Fruit fly (Drosophila melanogaster) whole organism, embryonic: ENCODE results near the gene spg.

Experiments
- Aef1 ChIP-seq: fragments of 200-800 bp; sonication (Bioruptor generic); IDR thresholded peaks from 3 replicates; pipeline ENCODE4 v1.3.6; 2022; ENCODE audit warnings: missing biosample characterization, missing genetic modification characterization
- Bteb2 ChIP-seq: fragments of 200-800 bp; sonication (Bioruptor generic); optimal IDR thresholded peaks from 2 replicates; lab custom pipeline; 2016; ENCODE audit warnings: missing biosample characterization, missing genetic modification characterization
- CG10267 ChIP-seq: fragments of 200-800 bp; sonication (Bioruptor generic); optimal IDR thresholded peaks from 2 replicates; lab custom pipeline; 2018; ENCODE audit warnings: missing biosample characterization, mild to moderate bottlenecking, missing genetic modification characterization, moderate library complexity
- CG11398 ChIP-seq: fragments of 200-800 bp; sonication (Bioruptor generic); optimal IDR thresholded peaks from 2 replicates; lab custom pipeline; 2016; ENCODE audit warnings: missing biosample characterization, missing genetic modification characterization
- CG12769 ChIP-seq: fragments of 200-800 bp; sonication (Bioruptor generic); optimal IDR thresholded peaks from 2 replicates; lab custom pipeline; 2019; ENCODE audit warnings: missing biosample characterization, mild to moderate bottlenecking, missing genetic modification characterization, moderate library complexity
- CG13296 ChIP-seq: fragments of 200-800 bp; sonication (Bioruptor generic); optimal IDR thresholded peaks from 3 replicates; lab custom pipeline; 2018; ENCODE audit warnings: missing biosample characterization, mild to moderate bottlenecking, missing genetic modification characterization
- CG1529 ChIP-seq: fragments of 200-800 bp; sonication (Bioruptor generic); optimal IDR thresholded peaks from 3 replicates; lab custom pipeline; 2018; ENCODE audit warnings: missing biosample characterization, missing genetic modification characterization
- CG16813 ChIP-seq: fragments of 200-800 bp; sonication (Bioruptor generic); IDR thresholded peaks from 3 replicates; pipeline ENCODE4 v1.3.6; 2022; ENCODE audit warnings: missing biosample characterization, missing genetic modification characterization; ENCODE audit not compliant: partially characterized antibody
- CG18476 ChIP-seq: fragments of 200-800 bp; sonication (Bioruptor generic); optimal IDR thresholded peaks from 2 replicates; lab custom pipeline; 2016; ENCODE audit warnings: missing biosample characterization, mild to moderate bottlenecking, missing genetic modification characterization
- CG30020 ChIP-seq: fragments of 200-800 bp; optimal IDR thresholded peaks from 2 replicates; lab custom pipeline; 2019; ENCODE audit warnings: missing biosample characterization, mild to moderate bottlenecking, missing genetic modification characterization, moderate library complexity
- CG31224 ChIP-seq: fragments of 200-800 bp; sonication (Bioruptor generic); IDR thresholded peaks from 2 replicates; pipeline ENCODE4 v1.3.6; 2022; ENCODE audit warnings: missing biosample characterization, missing genetic modification characterization
- CG4282 ChIP-seq: fragments of 200-800 bp; sonication (Bioruptor generic); optimal IDR thresholded peaks from 2 replicates; lab custom pipeline; 2016; ENCODE audit warnings: missing biosample characterization, missing genetic modification characterization
- CG4404 ChIP-seq: fragments of 200-800 bp; sonication (Bioruptor generic); IDR thresholded peaks from 2 replicates; pipeline ENCODE4 v1.3.6; 2022; ENCODE audit warnings: missing biosample characterization, missing genetic modification characterization
- CG4617 ChIP-seq: fragments of 200-800 bp; sonication (Bioruptor generic); optimal IDR thresholded peaks from 3 replicates; lab custom pipeline; 2016; ENCODE audit warnings: missing biosample characterization, missing genetic modification characterization, borderline replicate concordance
- CG6254 ChIP-seq: fragments of 200-800 bp; sonication (Bioruptor generic); optimal IDR thresholded peaks from 3 replicates; lab custom pipeline; 2017; ENCODE audit warnings: mild to moderate bottlenecking, missing biosample characterization, missing genetic modification reagents, missing genetic modification characterization
- Dad ChIP-seq: fragments of 200-800 bp; sonication (Bioruptor generic); optimal IDR thresholded peaks from 3 replicates; lab custom pipeline; 2016; ENCODE audit warnings: missing biosample characterization, missing genetic modification characterization
- ERR ChIP-seq: fragments of 200-800 bp; sonication (Bioruptor generic); optimal IDR thresholded peaks from 2 replicates; lab custom pipeline; 2016; ENCODE audit warnings: missing biosample characterization, missing genetic modification characterization
- Eip74EF ChIP-seq, 2 experiments: fragments of 200-800 bp in 1 of 2; fragments of >200 bp in 1 of 2; sonication (Bioruptor generic) in 1 of 2; optimal IDR thresholded peaks; 2 replicates each; lab custom pipeline; 2017 to 2019; ENCODE audit warnings: missing biosample characterization in 2 of 2, missing genetic modification characterization in 2 of 2, mild to moderate bottlenecking in 1 of 2, moderate library complexity in 1 of 2
- HLH4C ChIP-seq: fragments of 200-800 bp; sonication (Bioruptor generic); IDR thresholded peaks from 3 replicates; pipeline ENCODE4 v1.3.6; 2022; ENCODE audit warnings: missing biosample characterization, missing genetic modification characterization; ENCODE audit not compliant: partially characterized antibody
- HLH54F ChIP-seq: fragments of 200-800 bp; sonication (Bioruptor generic); optimal IDR thresholded peaks from 3 replicates; lab custom pipeline; 2016; ENCODE audit warnings: missing biosample characterization, missing genetic modification characterization
- Hmx ChIP-seq: fragments of 200-800 bp; sonication (Bioruptor generic); optimal IDR thresholded peaks from 2 replicates; lab custom pipeline; 2016; ENCODE audit warnings: missing biosample characterization, missing genetic modification characterization
- Hr78 ChIP-seq, 2 experiments: fragments of 200-800 bp in 1 of 2; fragments of >200 bp in 1 of 2; sonication (Bioruptor generic) in 1 of 2; optimal IDR thresholded peaks; 2 replicates each; lab custom pipeline; 2017 to 2019; ENCODE audit warnings: missing biosample characterization in 2 of 2, missing genetic modification characterization in 2 of 2, mild to moderate bottlenecking in 1 of 2, moderate library complexity in 1 of 2
- Jarid2 ChIP-seq: fragments of 200-800 bp; sonication (Bioruptor generic); optimal IDR thresholded peaks from 3 replicates; lab custom pipeline; 2017; ENCODE audit warnings: mild to moderate bottlenecking, missing biosample characterization, missing genetic modification reagents, missing genetic modification characterization
- MBD-R2 ChIP-seq: fragments of 200-800 bp; sonication (Bioruptor generic); IDR thresholded peaks from 2 replicates; pipeline ENCODE4 v1.3.6; 2022; ENCODE audit warnings: missing biosample characterization, missing genetic modification characterization
- MTF-1 ChIP-seq: fragments of 200-800 bp; sonication (Bioruptor generic); optimal IDR thresholded peaks from 2 replicates; lab custom pipeline; 2018; ENCODE audit warnings: missing biosample characterization, mild to moderate bottlenecking, missing genetic modification characterization, borderline replicate concordance
- Nf-YA ChIP-seq: fragments of 200-800 bp; sonication (Bioruptor generic); IDR thresholded peaks from 2 replicates; pipeline ENCODE4 v1.3.6; 2022; ENCODE audit warnings: missing biosample characterization, missing genetic modification characterization
- Side ChIP-seq: fragments of 200-800 bp; sonication (Bioruptor generic); optimal IDR thresholded peaks from 2 replicates; lab custom pipeline; 2016; ENCODE audit warnings: missing biosample characterization, missing genetic modification characterization
- Sry-β ChIP-seq: fragments of 200-800 bp; sonication (Bioruptor generic); optimal IDR thresholded peaks from 2 replicates; lab custom pipeline; 2018; ENCODE audit warnings: missing biosample characterization, mild to moderate bottlenecking, missing genetic modification characterization, moderate library complexity
- Taf1 ChIP-seq: fragments of 200-800 bp; sonication (Bioruptor generic); IDR thresholded peaks from 2 replicates; pipeline ENCODE4 v1.3.6; 2022; ENCODE audit warnings: missing biosample characterization, missing genetic modification characterization
- az2 ChIP-seq: fragments of 200-800 bp; sonication (Bioruptor generic); optimal IDR thresholded peaks from 3 replicates; lab custom pipeline; 2016; ENCODE audit warnings: missing biosample characterization, missing genetic modification characterization
- br ChIP-seq: fragments of >200 bp; optimal IDR thresholded peaks from 2 replicates; lab custom pipeline; 2017
- ci ChIP-seq: fragments of 200-800 bp; sonication (Bioruptor generic); IDR thresholded peaks from 3 replicates; pipeline ENCODE4 v1.3.6; 2022; ENCODE audit warnings: missing biosample characterization, missing genetic modification characterization
- crp ChIP-seq, 2 experiments: fragments of 200-800 bp; sonication (Bioruptor generic); optimal IDR thresholded peaks; 2 replicates in 1 of 2; 3 replicates in 1 of 2; lab custom pipeline; 2017; ENCODE audit warnings: missing biosample characterization in 2 of 2, missing genetic modification characterization in 2 of 2, mild to moderate bottlenecking in 1 of 2, moderate library complexity in 1 of 2
- dysf ChIP-seq: fragments of 200-800 bp; sonication (Bioruptor generic); IDR thresholded peaks from 3 replicates; pipeline ENCODE4 v1.3.6; 2022; ENCODE audit warnings: missing biosample characterization, missing genetic modification characterization
- grau ChIP-seq: fragments of 200-800 bp; optimal IDR thresholded peaks from 3 replicates; lab custom pipeline; 2019; ENCODE audit warnings: missing biosample characterization, mild to moderate bottlenecking, missing genetic modification characterization, moderate library complexity
- gsb ChIP-seq: fragments of 200-800 bp; sonication (Bioruptor generic); IDR thresholded peaks from 2 replicates; pipeline ENCODE4 v1.3.6; 2022; ENCODE audit warnings: missing biosample characterization, missing genetic modification characterization
- klu ChIP-seq: fragments of 200-800 bp; sonication (Bioruptor generic); IDR thresholded peaks from 2 replicates; pipeline ENCODE4 v1.3.6; 2022; ENCODE audit warnings: missing biosample characterization, missing genetic modification characterization
- lola ChIP-seq, 3 experiments: fragments of >200 bp in 2 of 3; fragments of 200-800 bp in 1 of 3; sonication (Bioruptor generic) in 1 of 3; optimal IDR thresholded peaks; 2 replicates each; lab custom pipeline; 2017 to 2019; ENCODE audit warnings: missing biosample characterization in 3 of 3, missing genetic modification characterization in 3 of 3, mild to moderate bottlenecking in 1 of 3, moderate library complexity in 1 of 3
- p53 ChIP-seq: fragments of 200-800 bp; sonication (Bioruptor generic); optimal IDR thresholded peaks from 2 replicates; lab custom pipeline; 2016; ENCODE audit warnings: missing biosample characterization, missing genetic modification characterization
- phol ChIP-seq: fragments of 200-800 bp; sonication (Bioruptor generic); optimal IDR thresholded peaks from 3 replicates; lab custom pipeline; 2018; ENCODE audit warnings: missing biosample characterization, mild to moderate bottlenecking, missing genetic modification characterization, moderate library complexity
- pnt ChIP-seq: fragments of 200-800 bp; sonication (Bioruptor generic); optimal IDR thresholded peaks from 3 replicates; lab custom pipeline; 2016; ENCODE audit warnings: missing biosample characterization, missing genetic modification characterization
- pum ChIP-seq: fragments of 200-800 bp; sonication (Bioruptor generic); optimal IDR thresholded peaks from 2 replicates; lab custom pipeline; 2016; ENCODE audit warnings: missing biosample characterization, missing genetic modification characterization
- sens ChIP-seq: fragments of 200-800 bp; sonication (Bioruptor generic); peaks from one replicate; lab custom pipeline; 2016; ENCODE audit warnings: missing biosample characterization, missing genetic modification characterization
- trem ChIP-seq: fragments of 200-800 bp; optimal IDR thresholded peaks from 3 replicates; lab custom pipeline; 2019; ENCODE audit warnings: missing biosample characterization, mild to moderate bottlenecking, missing genetic modification characterization, moderate library complexity
- unpg ChIP-seq: fragments of 200-800 bp; sonication (Bioruptor generic); optimal IDR thresholded peaks from 3 replicates; lab custom pipeline; 2018; ENCODE audit warnings: missing biosample characterization, mild to moderate bottlenecking, missing genetic modification characterization, moderate library complexity
- vvl ChIP-seq: fragments of 200-800 bp; sonication (Bioruptor generic); IDR thresholded peaks from 2 replicates; pipeline ENCODE4 v1.3.6; 2022; ENCODE audit warnings: missing biosample characterization, missing genetic modification characterization
- wek ChIP-seq: fragments of 200-800 bp; sonication (Bioruptor generic); optimal IDR thresholded peaks from 3 replicates; lab custom pipeline; 2018; ENCODE audit warnings: missing biosample characterization, mild to moderate bottlenecking, missing genetic modification characterization, moderate library complexity
- zfh2 ChIP-seq: fragments of 200-800 bp; sonication (Bioruptor generic); optimal IDR thresholded peaks from 2 replicates; lab custom pipeline; 2016; ENCODE audit warnings: missing biosample characterization, missing genetic modification characterization

Gene spg

DNA sequence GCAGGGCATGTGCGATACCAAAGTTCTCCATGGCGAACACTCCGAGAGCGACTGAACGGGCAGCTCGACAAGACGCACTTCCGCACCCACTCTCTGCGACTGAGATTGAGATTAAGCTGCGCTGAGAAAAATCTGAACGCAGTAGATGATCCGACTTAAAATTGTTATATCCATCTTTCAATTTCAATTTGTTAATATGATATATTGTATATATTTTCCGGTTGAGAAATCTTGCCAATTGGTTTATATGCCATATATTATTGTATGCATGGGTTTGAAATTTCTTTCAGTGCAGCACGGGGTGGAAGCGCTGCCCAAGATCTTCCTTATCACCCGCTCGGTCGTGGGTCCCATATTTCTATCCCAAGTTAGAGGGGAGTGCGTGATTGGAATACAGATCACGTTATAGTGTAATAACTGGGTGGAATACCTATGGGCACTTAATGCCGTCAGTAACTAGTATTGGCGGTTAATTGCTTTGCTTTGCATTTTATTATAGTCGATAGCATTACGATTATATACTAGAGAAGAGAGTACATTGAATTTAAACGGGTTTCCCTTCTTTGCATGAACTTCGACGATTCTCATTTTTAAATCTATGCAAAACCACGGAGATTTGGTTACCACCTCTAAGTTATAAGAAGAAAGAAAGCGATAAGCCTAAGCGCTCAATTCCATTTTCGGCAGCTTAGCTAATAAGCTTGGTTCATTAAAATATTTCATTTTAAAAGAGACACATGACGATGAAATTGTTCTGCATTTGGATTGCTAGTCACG lies 35.2 kb downstream of the spg start, which contains the start of the genes Nepl19 and Nepl20 (continued):
- TF ChIP-seq CG1529 (GFP tag; lab: Kevin White, UChicago) (peak; percentile 55), HLH54F (peak; percentile 47), CG16813 (GFP tag; lab: Robert Waterston, UW) (no peak), CG11398 (GFP tag; lab: Kevin White, UChicago) (no peak), Hr78 (GFP tag; optimal IDR thresholded peaks at IDR 0.05; lab: Kevin White, UChicago) (peak in 1 of 2 experiments; percentile 36), gsb (GFP tag; lab: Robert Waterston, UW) (peak; percentile 78), dysf (peak; percentile 89), CG18476 (GFP tag; lab: Kevin White, UChicago) (peak; percentile 73), ERR (GFP tag; lab: Kevin White, UChicago) (peak; percentile 27), Dad (GFP tag; lab: Kevin White, UChicago) (peak; percentile 45), ci (GFP tag; lab: Robert Waterston, UW) (peak; percentile 88), CG31224 (GFP tag; lab: Robert Waterston, UW) (peak; percentile 60), Side (peak; percentile 16), unpg (GFP tag; lab: Kevin White, UChicago) (peak; percentile 83), CG4617 (GFP tag; lab: Kevin White, UChicago) (no peak), sens (peak; percentile 93), CG13296 (GFP tag; lab: Kevin White, UChicago) (peak; percentile 74), phol (tag; lab: Kevin White, UChicago) (peak; percentile 78), Jarid2 (GFP tag; lab: Kevin White, UChicago) (peak; percentile 30), Taf1 (GFP tag; lab: Robert Waterston, UW) (0 out of 2 replicates have a peak, but pooled peaks have one; percentile 25), az2 (GFP tag; lab: Kevin White, UChicago) (peak; percentile 75), zfh2 (GFP tag; lab: Kevin White, UChicago) (peak; percentile 44), trem (tag; lab: Kevin White, UChicago) (peak; percentile 50), vvl (GFP tag; lab: Robert Waterston, UW) (peak; percentile 93), CG12769 (tag; lab: Kevin White, UChicago) (no peak), Hmx (no peak), p53 (GFP tag; lab: Kevin White, UChicago) (no peak), MTF-1 (GFP tag; lab: Kevin White, UChicago) (peak; percentile 53), CG4282 (no peak), Nf-YA (GFP tag; lab: Robert Waterston, UW) (peak; percentile 67), pum (GFP tag; lab: Kevin White, UChicago) (peak; percentile 59), HLH4C (GFP tag; lab: Robert Waterston, UW) (no peak), crp (GFP tag; optimal IDR thresholded peaks at IDR 0.05; lab: Kevin White, UChicago) (peak in 1 of 2 experiments; percentile 9), Aef1 (peak; percentile 56; the same call in 2 of the 3 replicates), Eip74EF (GFP tag; optimal IDR thresholded peaks at IDR 0.05; lab: Kevin White, UChicago) (peak in 1 of 2 experiments; percentile 84), CG4404 (GFP tag; lab: Robert Waterston, UW) (peak; percentile 73), Sry-β (no peak), pnt (peak; percentile 29), CG10267 (tag; lab: Kevin White, UChicago) (peak; percentile 71), lola (GFP tag; optimal IDR thresholded peaks at IDR 0.05; lab: Kevin White, UChicago) (peak in 1 of 3 experiments; percentile 68), CG6254 (peak; percentile 59), wek (GFP tag; lab: Kevin White, UChicago) (peak; percentile 21), MBD-R2 (GFP tag; lab: Robert Waterston, UW) (peak; percentile 53; the same call in 1 of the 2 replicates), klu (GFP tag; lab: Robert Waterston, UW) (peak; percentile 47; the same call in 1 of the 2 replicates), br (no peak), CG30020 (tag; lab: Kevin White, UChicago) (no peak), grau (peak; percentile 82), Bteb2 (GFP tag; lab: Kevin White, UChicago) (peak; percentile 45)
